Fruit fly (Drosophila melanogaster) whole organism, embryonic: ENCODE results near the gene kri.

ENCODE experiments used
- HmgZ ChIP-seq: fragments of 200-800 bp; sonication (Bioruptor generic); optimal IDR thresholded peaks from 2 replicates; lab custom pipeline; 2018; ENCODE audit warnings: missing biosample characterization, mild to moderate bottlenecking, missing genetic modification characterization
- Kr ChIP-seq: fragments of 200-800 bp; sonication (Bioruptor generic); optimal IDR thresholded peaks from 2 replicates; lab custom pipeline; 2017; ENCODE audit warnings: missing biosample characterization, mild to moderate bottlenecking, missing genetic modification characterization
- MESR4 ChIP-seq: fragments of 200-800 bp; sonication (Bioruptor generic); optimal IDR thresholded peaks from 2 replicates; lab custom pipeline; 2018; ENCODE audit warnings: missing biosample characterization, mild to moderate bottlenecking, missing genetic modification characterization, moderate library complexity
- Trl ChIP-seq, 3 experiments: fragments of >200 bp in 2 of 3; fragments of 200-800 bp in 1 of 3; sonication (Bioruptor generic) in 1 of 3; optimal IDR thresholded peaks; 2 replicates in 1 of 3; 3 replicates in 2 of 3; lab custom pipeline; 2016 to 2017; ENCODE audit warnings: missing biosample characterization in 1 of 3, missing genetic modification characterization in 1 of 3
- bsh ChIP-seq, 2 experiments: fragments of 200-800 bp; sonication (Bioruptor generic); optimal IDR thresholded peaks; 2 replicates each; lab custom pipeline; 2017 to 2018; ENCODE audit warnings: mild to moderate bottlenecking in 2 of 2, missing biosample characterization in 2 of 2, missing genetic modification characterization in 2 of 2, moderate library complexity in 1 of 2
- slou ChIP-seq: fragments of 200-800 bp; sonication (Bioruptor generic); optimal IDR thresholded peaks from 3 replicates; lab custom pipeline; 2016; ENCODE audit warnings: missing biosample characterization, missing genetic modification characterization

DNA sequence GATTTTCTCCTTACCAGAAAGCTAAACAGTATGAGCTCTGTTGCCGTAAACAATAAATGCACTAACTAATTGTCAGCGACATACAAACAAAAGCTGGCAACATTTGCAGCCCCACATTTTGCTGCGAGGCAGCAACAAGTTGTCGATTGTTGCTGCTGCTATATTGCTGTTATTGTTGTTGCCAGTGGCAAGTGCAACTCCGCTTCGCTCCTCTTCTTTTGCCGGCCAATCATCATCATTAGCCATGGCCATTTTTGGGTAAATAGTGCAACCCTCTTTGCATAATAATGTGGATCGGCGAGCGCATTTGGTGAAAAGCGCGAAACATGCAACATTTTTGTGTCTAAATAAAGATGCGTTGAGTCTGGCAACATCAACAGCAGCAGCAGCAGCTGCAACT lies 19.9 kb downstream of the kri start:
- no peak for TF ChIP-seq bsh (GFP tag; optimal IDR thresholded peaks at IDR 0.05; lab: Kevin White, UChicago)
- no peak for TF ChIP-seq Kr (GFP tag; lab: Kevin White, UChicago)
- no peak for TF ChIP-seq HmgZ (tag; lab: Kevin White, UChicago)
- no peak for TF ChIP-seq Trl (optimal IDR thresholded peaks at IDR 0.05; lab: Kevin White, UChicago)
- no peak for TF ChIP-seq Trl (GFP tag; optimal IDR thresholded peaks at IDR 0.05; lab: Kevin White, UChicago)
- TF ChIP-seq MESR4, result no peak
- TF ChIP-seq slou (GFP tag; lab: Kevin White, UChicago), result no peak
